Worm (Caenorhabditis elegans) whole organism, L3 larva: ENCODE data around the gene F08H9.3.

ENCODE experiments used
- nfya-1 ChIP-seq: sonication (generic microtip); optimal IDR thresholded peaks from 2 replicates; lab custom pipeline; 2017; ENCODE audit warnings: missing genetic modification characterization, mild to moderate bottlenecking, missing compliant biosample characterization, antibody characterized with exemption, moderate library complexity; ENCODE audit not compliant: insufficient read depth
- nhr-12 ChIP-seq: fragments of 150-350 bp; optimal IDR thresholded peaks from 2 replicates; lab custom pipeline; 2014; ENCODE audit warnings: missing biosample characterization, missing genetic modification characterization
- ztf-4 ChIP-seq: fragments of 150-350 bp; optimal IDR thresholded peaks from 2 replicates; lab custom pipeline; 2014; ENCODE audit warnings: missing biosample characterization, missing genetic modification characterization

DNA sequence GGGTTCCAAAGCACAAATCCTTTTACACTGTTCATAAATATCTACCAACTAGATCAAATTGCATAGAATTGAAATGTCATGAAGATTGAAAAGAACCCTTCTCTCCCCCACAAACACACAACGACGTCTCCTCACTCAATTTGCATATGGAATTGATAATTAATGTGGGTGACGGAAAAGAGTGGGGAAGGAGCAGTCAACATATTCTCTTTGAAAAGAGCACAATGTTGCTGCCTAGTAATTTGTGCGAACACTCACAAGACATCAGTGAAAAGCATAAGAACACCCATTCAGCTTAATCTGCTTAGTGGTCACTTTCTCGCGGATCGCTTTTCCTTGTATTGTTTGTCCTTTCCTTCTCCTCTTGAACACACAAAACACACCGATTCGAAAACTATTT, 33.3 kb upstream of the F08H9.3 start:
- TF ChIP-seq nfya-1 (tag; lab: Kevin White, UChicago) (no peak), nhr-12 (tag; lab: Kevin White, UChicago) (no peak), ztf-4 (tag; lab: Kevin White, UChicago) (no peak)
